Worm (Caenorhabditis elegans) whole organism, midembryonic: Measurements from ENCODE around the gene Y53C12A.3.

Experiments
- T22C8.4 ChIP-seq: fragments of 200-800 bp; sonication (Bioruptor generic); IDR thresholded peaks from 2 replicates; pipeline ENCODE4 v1.3.6; 2022; ENCODE audit warnings: missing genetic modification characterization, missing compliant biosample characterization
- flt-1 ChIP-seq: fragments of 200-800 bp; sonication (Bioruptor generic); IDR thresholded peaks from 2 replicates; pipeline ENCODE4 v1.3.6; 2022; ENCODE audit warnings: missing genetic modification characterization, missing compliant biosample characterization
- klf-2 ChIP-seq: fragments of 200-800 bp; sonication (Bioruptor generic); conservative IDR thresholded peaks from 2 replicates; pipeline ENCODE4 v1.3.6; 2022; ENCODE audit warnings: missing genetic modification reagents, missing genetic modification characterization, missing compliant biosample characterization
- med-1 ChIP-seq: sonication (generic microtip); optimal IDR thresholded peaks from 2 replicates; lab custom pipeline; 2017; ENCODE audit warnings: missing genetic modification characterization, mild to moderate bottlenecking, missing compliant biosample characterization, antibody characterized with exemption, missing genetic modification reagents; ENCODE audit not compliant: insufficient read depth
- ref-1 ChIP-seq: fragments of 200-800 bp; sonication (Bioruptor generic); conservative IDR thresholded peaks from 2 replicates; pipeline ENCODE4 v1.3.6; 2022; ENCODE audit warnings: missing genetic modification reagents, missing genetic modification characterization, missing compliant biosample characterization
- tab-1 ChIP-seq: fragments of 200-800 bp; sonication (Bioruptor generic); IDR thresholded peaks from 2 replicates; pipeline ENCODE4 v1.3.6; 2022; ENCODE audit warnings: missing genetic modification characterization, missing compliant biosample characterization
- ztf-23 ChIP-seq: fragments of 200-800 bp; sonication (Bioruptor generic); IDR thresholded peaks from 2 replicates; pipeline ENCODE4 v1.3.6; 2022; ENCODE audit warnings: missing genetic modification reagents, missing genetic modification characterization, missing compliant biosample characterization
- ztf-29 ChIP-seq: fragments of 200-800 bp; sonication (Bioruptor generic); IDR thresholded peaks from 2 replicates; pipeline ENCODE4 v1.3.6; 2022; ENCODE audit warnings: missing genetic modification reagents, missing genetic modification characterization, missing compliant biosample characterization

ce11 chrII:9717904-9718303 lies 11.9 kb upstream of the Y53C12A.3 start, which contains the start of gene Y53C12A.6:
- no peak for TF ChIP-seq ztf-23 (GFP tag; lab: Robert Waterston, UW)
- TF ChIP-seq flt-1 (GFP tag; lab: Robert Waterston, UW): no peak
- TF ChIP-seq tab-1 (GFP tag; lab: Robert Waterston, UW): no peak
- no peak for TF ChIP-seq med-1 (GFP tag; lab: Kevin White, UChicago)
- TF ChIP-seq ztf-29 (GFP tag; lab: Robert Waterston, UW): no peak
- TF ChIP-seq klf-2 (GFP tag; lab: Robert Waterston, UW): no peak
- TF ChIP-seq ref-1 (GFP tag; lab: Robert Waterston, UW): no peak
- TF ChIP-seq T22C8.4 (GFP tag; lab: Robert Waterston, UW): no peak
